Worm (Caenorhabditis elegans): ENCODE data around the gene acl-12.

- TF ChIP-seq unc-39 (tag; optimal IDR thresholded peaks at IDR 0.05) (no peak), ztf-11 (tag; optimal IDR thresholded peaks at IDR 0.05) (no peak)
These were observed 37.0 kb downstream of the acl-12 start, which contains the start of gene C10A4.3 for ce11 chrX:7405393-7405792.
